Fruit fly (Drosophila melanogaster): ENCODE measurements around the gene for.

Gene for

dm6 chr2L:3675770-3676169, 19.0 kb upstream of the for start (continued):
- TF ChIP-seq Xrp1 (GFP tag; IDR thresholded peaks at IDR 0.05): peak; percentile 73
- TF ChIP-seq CG15011 (GFP tag; optimal IDR thresholded peaks at IDR 0.05): no peak
- peak; percentile 6 for TF ChIP-seq Hsf (GFP tag; optimal IDR thresholded peaks at IDR 0.05)
- TF ChIP-seq Myb (GFP tag; optimal IDR thresholded peaks at IDR 0.05): no peak
- TF ChIP-seq dysf (GFP tag; IDR thresholded peaks at IDR 0.05): no peak
- TF ChIP-seq Six4 (GFP tag; optimal IDR thresholded peaks at IDR 0.05): no peak
- no peak for TF ChIP-seq Taf1 (GFP tag; IDR thresholded peaks at IDR 0.05)
- peak; percentile 39 for TF ChIP-seq CG8388 (GFP tag; optimal IDR thresholded peaks at IDR 0.05)
- no peak for TF ChIP-seq sd (tag; optimal IDR thresholded peaks at IDR 0.05)
- no peak for TF ChIP-seq Kr (GFP tag; optimal IDR thresholded peaks at IDR 0.05)
- no peak for TF ChIP-seq CG6791 (GFP tag; IDR thresholded peaks at IDR 0.05; ENCODE audit: partially characterized antibody)
- no peak for TF ChIP-seq Hr51 (GFP tag; optimal IDR thresholded peaks at IDR 0.05)
- no peak for TF ChIP-seq CG13424 (tag; optimal IDR thresholded peaks at IDR 0.05)
- peak; percentile 4 for TF ChIP-seq CG9817 (tag; optimal IDR thresholded peaks at IDR 0.05)
- peak; percentile 14; the same call in 1 of the 2 replicates for TF ChIP-seq esg (GFP tag; conservative IDR thresholded peaks at IDR 0.05)
- TF ChIP-seq CG6175 (GFP tag; IDR thresholded peaks at IDR 0.05): no peak
- TF ChIP-seq CG6689 (GFP tag; IDR thresholded peaks at IDR 0.05): peak; percentile 42
- TF ChIP-seq CG11560 (tag; IDR thresholded peaks at IDR 0.05): no peak
- TF ChIP-seq ken (GFP tag; IDR thresholded peaks at IDR 0.05): no peak
- peak; percentile 6 for TF ChIP-seq Nf-YB (GFP tag; optimal IDR thresholded peaks at IDR 0.05)
- TF ChIP-seq CG4424 (GFP tag; optimal IDR thresholded peaks at IDR 0.05): peak; percentile 17
- no peak for TF ChIP-seq Atf-2 (GFP tag; optimal IDR thresholded peaks at IDR 0.05)
- peak; percentile 53 for TF ChIP-seq CG18262 (tag; optimal IDR thresholded peaks at IDR 0.05)
- no peak for TF ChIP-seq grn (GFP tag; optimal IDR thresholded peaks at IDR 0.05)
- TF ChIP-seq D19A (tag; optimal IDR thresholded peaks at IDR 0.05): peak; percentile 25
- TF ChIP-seq Drgx (GFP tag; IDR thresholded peaks at IDR 0.05): no peak
- no peak for TF ChIP-seq CG17361 (GFP tag; IDR thresholded peaks at IDR 0.05)
- peak; percentile 49 for TF ChIP-seq Oli (tag; optimal IDR thresholded peaks at IDR 0.05)
- no peak for TF ChIP-seq org-1 (GFP tag; optimal IDR thresholded peaks at IDR 0.05)
- no peak for TF ChIP-seq en (GFP tag; optimal IDR thresholded peaks at IDR 0.05)
- TF ChIP-seq dm (GFP tag; optimal IDR thresholded peaks at IDR 0.05): no peak
- no peak for TF ChIP-seq CG7786 (GFP tag; optimal IDR thresholded peaks at IDR 0.05)
- TF ChIP-seq CG14965 (GFP tag; optimal IDR thresholded peaks at IDR 0.05; ENCODE audit: borderline replicate concordance): no peak
- TF ChIP-seq CG1529 (GFP tag; optimal IDR thresholded peaks at IDR 0.05): no peak
- no peak for TF ChIP-seq CG1602 (GFP tag; optimal IDR thresholded peaks at IDR 0.05)
- TF ChIP-seq HLHmδ (GFP tag; optimal IDR thresholded peaks at IDR 0.05): no peak
- 0 out of 3 replicates have a peak, but pooled peaks have one; percentile 35 for TF ChIP-seq ase (GFP tag; IDR thresholded peaks at IDR 0.05)
- TF ChIP-seq NFAT (GFP tag; IDR thresholded peaks at IDR 0.05): no peak
- TF ChIP-seq Dbx (GFP tag; IDR thresholded peaks at IDR 0.05): no peak
- peak; percentile 67 for TF ChIP-seq CG2712 (tag; optimal IDR thresholded peaks at IDR 0.05)
- no peak for TF ChIP-seq cwo (GFP tag; optimal IDR thresholded peaks at IDR 0.05)
- TF ChIP-seq CG11085 (GFP tag; IDR thresholded peaks at IDR 0.05): no peak
- TF ChIP-seq unc-4 (GFP tag; IDR thresholded peaks at IDR 0.05; ENCODE audit: partially characterized antibody): no peak
- no peak for TF ChIP-seq emc (GFP tag; optimal IDR thresholded peaks at IDR 0.05)
- no peak for TF ChIP-seq Atf6 (GFP tag; IDR thresholded peaks at IDR 0.05)
- TF ChIP-seq CG3065 (GFP tag; optimal IDR thresholded peaks at IDR 0.05): no peak
- TF ChIP-seq br (optimal IDR thresholded peaks at IDR 0.05): no peak
- TF ChIP-seq Bgb (GFP tag; IDR thresholded peaks at IDR 0.05; ENCODE audit: partially characterized antibody): no peak
- TF ChIP-seq sens (GFP tag): peak; percentile 89
- TF ChIP-seq slbo (GFP tag; IDR thresholded peaks at IDR 0.05): no peak
- TF ChIP-seq tin (GFP tag; optimal IDR thresholded peaks at IDR 0.05): peak; percentile 31
- TF ChIP-seq CG1792 (GFP tag; optimal IDR thresholded peaks at IDR 0.05): no peak
- TF ChIP-seq CG4282 (GFP tag; optimal IDR thresholded peaks at IDR 0.05): no peak
